Fruit fly (Drosophila melanogaster) whole organism, embryonic: Measurements from ENCODE around the gene zetaCOP.

Experiments
- CG10431 ChIP-seq: fragments of 200-800 bp; sonication (Bioruptor generic); optimal IDR thresholded peaks from 3 replicates; lab custom pipeline; 2018; ENCODE audit warnings: missing biosample characterization, mild to moderate bottlenecking, missing genetic modification characterization
- CG11504 ChIP-seq: fragments of 200-800 bp; sonication (Bioruptor generic); optimal IDR thresholded peaks from 3 replicates; lab custom pipeline; 2019; ENCODE audit warnings: missing biosample characterization, mild to moderate bottlenecking, missing genetic modification characterization, moderate library complexity
- CG1233 ChIP-seq: fragments of 200-800 bp; sonication (Bioruptor generic); optimal IDR thresholded peaks from 4 replicates; lab custom pipeline; 2018; ENCODE audit warnings: missing biosample characterization, mild to moderate bottlenecking, missing genetic modification characterization
- CG13424 ChIP-seq: fragments of 200-800 bp; sonication (Bioruptor generic); optimal IDR thresholded peaks from 2 replicates; lab custom pipeline; 2019; ENCODE audit warnings: missing biosample characterization, mild to moderate bottlenecking, missing genetic modification characterization, moderate library complexity
- CG13624 ChIP-seq: fragments of 200-800 bp; sonication (Bioruptor generic); optimal IDR thresholded peaks from 2 replicates; lab custom pipeline; 2016; ENCODE audit warnings: missing biosample characterization, missing genetic modification characterization
- CG1529 ChIP-seq: fragments of 200-800 bp; sonication (Bioruptor generic); optimal IDR thresholded peaks from 3 replicates; lab custom pipeline; 2018; ENCODE audit warnings: missing biosample characterization, missing genetic modification characterization
- CG17912 ChIP-seq: fragments of 200-800 bp; sonication (Bioruptor generic); optimal IDR thresholded peaks from 2 replicates; lab custom pipeline; 2018; ENCODE audit warnings: missing biosample characterization, mild to moderate bottlenecking, missing genetic modification characterization
- CG2116 ChIP-seq: fragments of 200-800 bp; sonication (Bioruptor generic); optimal IDR thresholded peaks from 3 replicates; lab custom pipeline; 2018; ENCODE audit warnings: missing biosample characterization, mild to moderate bottlenecking, missing genetic modification characterization
- CG2889 ChIP-seq: fragments of 200-800 bp; sonication (Bioruptor generic); IDR thresholded peaks from 3 replicates; pipeline ENCODE4 v1.3.6; 2022; ENCODE audit warnings: missing biosample characterization, missing genetic modification characterization
- CG3163 ChIP-seq: fragments of 200-800 bp; sonication (Bioruptor generic); optimal IDR thresholded peaks from 3 replicates; lab custom pipeline; 2016; ENCODE audit warnings: missing biosample characterization, missing genetic modification characterization
- CG34422 ChIP-seq: fragments of 200-800 bp; sonication (Bioruptor generic); IDR thresholded peaks from 3 replicates; pipeline ENCODE4 v1.3.6; 2022; ENCODE audit warnings: missing biosample characterization, missing genetic modification characterization
- CG4424 ChIP-seq: fragments of 200-800 bp; sonication (Bioruptor generic); optimal IDR thresholded peaks from 3 replicates; lab custom pipeline; 2016; ENCODE audit warnings: missing biosample characterization, missing genetic modification characterization
- CG6765 ChIP-seq: fragments of 200-800 bp; sonication (Bioruptor generic); optimal IDR thresholded peaks from 3 replicates; lab custom pipeline; 2017; ENCODE audit warnings: missing biosample characterization, mild to moderate bottlenecking, missing genetic modification characterization
- CG7745 ChIP-seq: fragments of 200-800 bp; sonication (Bioruptor generic); optimal IDR thresholded peaks from 2 replicates; lab custom pipeline; 2018; ENCODE audit warnings: missing biosample characterization, mild to moderate bottlenecking, missing genetic modification characterization, moderate library complexity
- CG7928 ChIP-seq: fragments of 200-800 bp; sonication (Bioruptor generic); optimal IDR thresholded peaks from 2 replicates; lab custom pipeline; 2017; ENCODE audit warnings: missing biosample characterization, mild to moderate bottlenecking, missing genetic modification characterization
- CG8281 ChIP-seq: fragments of 200-800 bp; sonication (Bioruptor generic); optimal IDR thresholded peaks from 2 replicates; lab custom pipeline; 2018; ENCODE audit warnings: missing biosample characterization, mild to moderate bottlenecking, missing genetic modification characterization, moderate library complexity
- CG8388 ChIP-seq: fragments of 200-800 bp; sonication (Bioruptor generic); optimal IDR thresholded peaks from 2 replicates; lab custom pipeline; 2019; ENCODE audit warnings: missing biosample characterization, mild to moderate bottlenecking, missing genetic modification characterization, moderate library complexity
- Dad ChIP-seq: fragments of 200-800 bp; sonication (Bioruptor generic); optimal IDR thresholded peaks from 3 replicates; lab custom pipeline; 2016; ENCODE audit warnings: missing biosample characterization, missing genetic modification characterization
- E2f1 ChIP-seq: fragments of 200-800 bp; sonication (Bioruptor generic); IDR thresholded peaks from 2 replicates; pipeline ENCODE4 v1.3.6; 2022; ENCODE audit warnings: missing biosample characterization, missing genetic modification characterization
- Ptx1 ChIP-seq: fragments of 200-800 bp; sonication (Bioruptor generic); IDR thresholded peaks from 2 replicates; pipeline ENCODE4 v1.3.6; 2022; ENCODE audit warnings: missing biosample characterization, missing genetic modification characterization
- Rx ChIP-seq: fragments of 200-800 bp; sonication (Bioruptor generic); IDR thresholded peaks from 2 replicates; pipeline ENCODE4 v1.3.6; 2022; ENCODE audit warnings: missing biosample characterization, missing genetic modification characterization
- Ssrp ChIP-seq: fragments of 200-800 bp; sonication (Bioruptor generic); optimal IDR thresholded peaks from 2 replicates; lab custom pipeline; 2018; ENCODE audit warnings: missing biosample characterization, mild to moderate bottlenecking, missing genetic modification characterization, moderate library complexity
- al ChIP-seq: fragments of 200-800 bp; sonication (Bioruptor generic); IDR thresholded peaks from 2 replicates; pipeline ENCODE4 v1.3.6; 2022; ENCODE audit warnings: missing biosample characterization, missing genetic modification characterization
- caup ChIP-seq: fragments of 200-800 bp; sonication (Bioruptor generic); optimal IDR thresholded peaks from 3 replicates; lab custom pipeline; 2017; ENCODE audit warnings: missing biosample characterization, mild to moderate bottlenecking, missing genetic modification characterization, moderate library complexity; ENCODE audit not compliant: severe bottlenecking
- croc ChIP-seq: fragments of 200-800 bp; sonication (Bioruptor generic); conservative IDR thresholded peaks from 3 replicates; pipeline ENCODE4 v1.3.6; 2022; ENCODE audit warnings: missing biosample characterization, missing genetic modification characterization
- dan ChIP-seq: fragments of 200-800 bp; sonication (Bioruptor generic); IDR thresholded peaks from 2 replicates; pipeline ENCODE4 v1.3.6; 2022; ENCODE audit warnings: missing biosample characterization, missing genetic modification characterization
- eve ChIP-seq, 2 experiments: fragments of >200 bp; optimal IDR thresholded peaks; 2 replicates each; lab custom pipeline; 2017; ENCODE audit warnings: missing biosample characterization in 2 of 2, missing genetic modification characterization in 2 of 2
- fd64A ChIP-seq: fragments of 200-800 bp; sonication (Bioruptor generic); optimal IDR thresholded peaks from 3 replicates; lab custom pipeline; 2018; ENCODE audit warnings: missing biosample characterization, mild to moderate bottlenecking, missing genetic modification characterization
- ftz-f1 ChIP-seq: fragments of 200-800 bp; sonication (Bioruptor generic); optimal IDR thresholded peaks from 2 replicates; lab custom pipeline; 2016; ENCODE audit warnings: missing biosample characterization, missing genetic modification characterization
- gce ChIP-seq: fragments of 200-800 bp; sonication (Bioruptor generic); IDR thresholded peaks from 3 replicates; pipeline ENCODE4 v1.3.6; 2022; ENCODE audit warnings: missing biosample characterization, missing genetic modification characterization
- kay ChIP-seq: fragments of 200-800 bp; sonication (Bioruptor generic); optimal IDR thresholded peaks from 2 replicates; lab custom pipeline; 2016; ENCODE audit warnings: missing biosample characterization, missing genetic modification characterization
- knrl ChIP-seq: fragments of 200-800 bp; sonication (Bioruptor generic); IDR thresholded peaks from 3 replicates; pipeline ENCODE4 v1.3.6; 2022; ENCODE audit warnings: missing biosample characterization, missing genetic modification characterization; ENCODE audit not compliant: partially characterized antibody
- lilli ChIP-seq: fragments of 200-800 bp; sonication (Bioruptor generic); optimal IDR thresholded peaks from 3 replicates; lab custom pipeline; 2016; ENCODE audit warnings: missing biosample characterization, missing genetic modification characterization
- mirr ChIP-seq: fragments of 200-800 bp; sonication (Bioruptor generic); optimal IDR thresholded peaks from 3 replicates; lab custom pipeline; 2018; ENCODE audit warnings: missing biosample characterization, mild to moderate bottlenecking, missing genetic modification characterization
- nau ChIP-seq: fragments of 200-800 bp; sonication (Bioruptor generic); optimal IDR thresholded peaks from 3 replicates; lab custom pipeline; 2017; ENCODE audit warnings: missing biosample characterization, mild to moderate bottlenecking, missing genetic modification characterization, missing genetic modification reagents
- otp ChIP-seq: fragments of 200-800 bp; sonication (Bioruptor generic); IDR thresholded peaks from 3 replicates; pipeline ENCODE4, ENCODE4 v1.3.6; 2022; ENCODE audit warnings: missing biosample characterization, missing genetic modification characterization
- pho ChIP-seq: fragments of 200-800 bp; sonication (Bioruptor generic); optimal IDR thresholded peaks from 2 replicates; lab custom pipeline; 2016; ENCODE audit warnings: missing biosample characterization, missing genetic modification characterization
- sc ChIP-seq, 3 experiments: fragments of >200 bp in 2 of 3; fragments of 200-800 bp in 1 of 3; sonication (Bioruptor generic) in 1 of 3; optimal IDR thresholded peaks; 2 replicates in 2 of 3; 3 replicates in 1 of 3; lab custom pipeline; 2017; ENCODE audit warnings: mild to moderate bottlenecking in 1 of 3, missing biosample characterization in 1 of 3, missing genetic modification characterization in 1 of 3, missing genetic modification reagents in 1 of 3
- sens ChIP-seq: fragments of 200-800 bp; sonication (Bioruptor generic); peaks from one replicate; lab custom pipeline; 2016; ENCODE audit warnings: missing biosample characterization, missing genetic modification characterization
- shn ChIP-seq: fragments of 200-800 bp; sonication (Bioruptor generic); optimal IDR thresholded peaks from 3 replicates; lab custom pipeline; 2016; ENCODE audit warnings: missing biosample characterization, missing genetic modification characterization
- sima ChIP-seq: fragments of 200-800 bp; sonication (Bioruptor generic); optimal IDR thresholded peaks from 2 replicates; lab custom pipeline; 2016; ENCODE audit warnings: missing biosample characterization, missing genetic modification characterization
- tap ChIP-seq: fragments of 200-800 bp; optimal IDR thresholded peaks from 3 replicates; lab custom pipeline; 2019; ENCODE audit warnings: missing biosample characterization, mild to moderate bottlenecking, missing genetic modification characterization, moderate library complexity
- tll ChIP-seq, 2 experiments: fragments of 200-800 bp in 1 of 2; fragments of >200 bp in 1 of 2; sonication (Bioruptor generic) in 1 of 2; optimal IDR thresholded peaks; 2 replicates each; lab custom pipeline; 2017 to 2019; ENCODE audit warnings: missing biosample characterization in 2 of 2, missing genetic modification characterization in 2 of 2, mild to moderate bottlenecking in 1 of 2, moderate library complexity in 1 of 2
- unc-4 ChIP-seq: fragments of 200-800 bp; sonication (Bioruptor generic); IDR thresholded peaks from 2 replicates; pipeline ENCODE4 v1.3.6; 2022; ENCODE audit warnings: missing biosample characterization, missing genetic modification characterization; ENCODE audit not compliant: partially characterized antibody
- unpg ChIP-seq: fragments of 200-800 bp; sonication (Bioruptor generic); optimal IDR thresholded peaks from 3 replicates; lab custom pipeline; 2018; ENCODE audit warnings: missing biosample characterization, mild to moderate bottlenecking, missing genetic modification characterization, moderate library complexity
- wdn ChIP-seq: fragments of 200-800 bp; sonication (Bioruptor generic); IDR thresholded peaks from 2 replicates; pipeline ENCODE4 v1.3.6; 2022; ENCODE audit warnings: missing biosample characterization, missing genetic modification characterization
- yki ChIP-seq: fragments of >200 bp; optimal IDR thresholded peaks from 3 replicates; lab custom pipeline; 2018
- zen2 ChIP-seq: fragments of 200-800 bp; sonication (Bioruptor generic); IDR thresholded peaks from 3 replicates; pipeline ENCODE4 v1.3.6; 2022; ENCODE audit warnings: missing biosample characterization, missing genetic modification characterization; ENCODE audit not compliant: partially characterized antibody

zetaCOP gene

dm6 chr3L:16659959-16660870, 13.1 kb downstream of the zetaCOP start (continued):
- TF ChIP-seq CG4424 (peak; percentile 98), caup (GFP tag; lab: Kevin White, UChicago) (peak; percentile 97), kay (peak; percentile 86), CG7745 (tag; lab: Kevin White, UChicago) (peak; percentile 38), sc (optimal IDR thresholded peaks at IDR 0.05; lab: Kevin White, UChicago) (no peak), sc (GFP tag; optimal IDR thresholded peaks at IDR 0.05; lab: Kevin White, UChicago) (peak; percentile 97), CG7928 (GFP tag; lab: Kevin White, UChicago) (peak; percentile 77), CG13624 (peak; percentile 91), CG2889 (GFP tag; lab: Robert Waterston, UW) (peak; percentile 93), Ptx1 (GFP tag; lab: Robert Waterston, UW) (peak; percentile 97), yki (lab: Kevin White, UChicago) (no peak), CG10431 (GFP tag; lab: Kevin White, UChicago) (peak; percentile 90), CG17912 (GFP tag; lab: Kevin White, UChicago) (peak; percentile 77), CG3163 (GFP tag; lab: Kevin White, UChicago) (peak; percentile 55), Rx (peak; percentile 92), lilli (GFP tag; lab: Kevin White, UChicago) (peak; percentile 95), CG2116 (GFP tag; lab: Kevin White, UChicago) (peak; percentile 79), CG34422 (peak; percentile 92), tll (GFP tag; optimal IDR thresholded peaks at IDR 0.05; lab: Kevin White, UChicago) (peak in 1 of 2 experiments; percentile 21), otp (peak; percentile 90), knrl (GFP tag; lab: Robert Waterston, UW) (no peak), CG8281 (tag; lab: Kevin White, UChicago) (peak; percentile 90), sima (GFP tag; lab: Kevin White, UChicago) (peak; percentile 69), fd64A (GFP tag; lab: Kevin White, UChicago) (peak; percentile 93), tap (tag; lab: Kevin White, UChicago) (peak; percentile 95), unpg (GFP tag; lab: Kevin White, UChicago) (peak; percentile 96), E2f1 (peak; percentile 94), pho (GFP tag; lab: Kevin White, UChicago) (peak; percentile 89), CG8388 (peak; percentile 97), CG6765 (GFP tag; lab: Kevin White, UChicago) (peak; percentile 92), mirr (GFP tag; lab: Kevin White, UChicago) (peak; percentile 61), nau (GFP tag; lab: Kevin White, UChicago) (peak; percentile 97), wdn (GFP tag; lab: Robert Waterston, UW) (peak; percentile 89), shn (peak; percentile 91), unc-4 (GFP tag; lab: Robert Waterston, UW) (no peak), dan (GFP tag; lab: Robert Waterston, UW) (peak; percentile 72), CG13424 (peak; percentile 98), zen2 (GFP tag; lab: Robert Waterston, UW) (no peak), Dad (GFP tag; lab: Kevin White, UChicago) (peak; percentile 94), CG1529 (GFP tag; lab: Kevin White, UChicago) (peak; percentile 95), CG11504 (tag; lab: Kevin White, UChicago) (peak; percentile 98), eve (GFP tag; optimal IDR thresholded peaks at IDR 0.05; lab: Kevin White, UChicago) (peak in 1 of 2 experiments; percentile 99), Ssrp (peak; percentile 97), CG1233 (GFP tag; lab: Kevin White, UChicago) (peak; percentile 98), sens (GFP tag; lab: Kevin White, UChicago) (peak; percentile 99), gce (peak; percentile 90), ftz-f1 (GFP tag; lab: Kevin White, UChicago) (peak; percentile 54), croc (GFP tag; lab: Robert Waterston, UW) (peak; percentile 93), al (GFP tag; lab: Robert Waterston, UW) (peak; percentile 86)
